Worm (Caenorhabditis elegans): Measurements from ENCODE around the gene T07G12.2.

The T07G12.2 gene

DNA sequence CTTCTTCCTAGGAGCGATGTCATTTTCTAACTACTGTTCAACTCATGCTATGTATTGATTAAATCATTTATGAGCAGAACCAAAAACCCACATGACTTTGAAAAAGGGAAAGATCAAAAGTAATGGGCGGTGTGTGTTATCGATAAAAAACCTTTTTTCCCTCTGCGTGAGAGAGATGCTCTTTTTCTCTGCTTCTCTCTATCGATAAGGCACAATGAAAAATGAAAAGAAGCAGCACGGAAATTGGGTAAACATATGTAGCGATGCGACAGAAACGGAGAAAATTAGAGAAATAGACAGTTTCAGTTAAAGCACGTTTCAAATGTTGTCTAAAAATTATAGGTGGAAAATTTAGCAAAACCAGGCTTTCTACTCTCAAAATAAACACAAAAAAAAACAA is 28.2 kb upstream of the T07G12.2 start (continued):
- TF ChIP-seq R02D3.7 (tag; optimal IDR thresholded peaks at IDR 0.05) (no peak), jun-1 (tag; optimal IDR thresholded peaks at IDR 0.05) (no peak), nhr-11 (tag; optimal IDR thresholded peaks at IDR 0.05) (peak; percentile 64)

DNA sequence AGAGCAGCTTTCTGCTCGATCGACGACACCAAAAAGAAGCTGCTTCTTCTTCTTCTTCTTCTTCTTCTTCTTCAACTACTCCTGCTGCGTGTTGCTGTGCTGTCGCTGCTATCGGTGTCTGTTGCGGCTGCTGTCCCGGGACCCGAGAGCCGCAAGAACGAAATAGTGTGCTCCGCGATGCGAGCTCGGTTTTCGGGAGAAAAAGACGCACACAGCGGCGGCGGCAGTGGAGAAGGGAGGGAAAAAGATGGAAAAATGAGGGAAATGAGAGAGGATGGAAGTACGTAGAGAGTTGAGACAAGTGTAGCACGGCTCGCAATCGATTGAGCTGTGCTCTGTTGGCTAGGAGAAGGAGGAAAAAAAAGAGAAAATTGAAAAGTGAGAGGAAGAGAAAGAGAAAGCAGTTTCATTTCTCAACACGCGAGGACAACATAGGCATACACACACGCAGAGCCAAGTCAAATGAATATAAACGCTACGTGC is 26.7 kb upstream of the T07G12.2 start:
- TF ChIP-seq nhr-6 (tag; optimal IDR thresholded peaks at IDR 0.05) (no peak), mxl-2 (GFP tag; conservative IDR thresholded peaks at IDR 0.05) (no peak), lin-15B (tag; optimal IDR thresholded peaks at IDR 0.05) (no peak), madf-5 (GFP tag; IDR thresholded peaks at IDR 0.05) (no peak), sdz-12 (GFP tag; optimal IDR thresholded peaks at IDR 0.05) (no peak), F26F4.8 (GFP tag; conservative IDR thresholded peaks at IDR 0.05) (no peak), ceh-44 (GFP tag; IDR thresholded peaks at IDR 0.05) (no peak), unc-130 (GFP tag; optimal IDR thresholded peaks at IDR 0.05) (no peak), ztf-11 (tag; optimal IDR thresholded peaks at IDR 0.05) (no peak), mes-2 (tag; optimal IDR thresholded peaks at IDR 0.05; ENCODE audit: poor library complexity, severe bottlenecking) (no peak), zip-11 (GFP tag; IDR thresholded peaks at IDR 0.05) (no peak), mdl-1 (tag; optimal IDR thresholded peaks at IDR 0.05) (peak; percentile 32 to 54), arid-1 (GFP tag; conservative IDR thresholded peaks at IDR 0.05) (no peak), F10B5.3 (tag; optimal IDR thresholded peaks at IDR 0.05) (no peak), hlh-11 (tag; optimal IDR thresholded peaks at IDR 0.05) (peak; percentile 73), fos-1 (tag; optimal IDR thresholded peaks at IDR 0.05) (no peak), ceh-28 (tag; optimal IDR thresholded peaks at IDR 0.05) (peak; percentile 70), ces-1 (GFP tag; optimal IDR thresholded peaks at IDR 0.05) (no peak), php-3 (GFP tag; IDR thresholded peaks at IDR 0.05) (no peak), Y48G9A.11 (GFP tag; IDR thresholded peaks at IDR 0.05) (no peak), nhr-41 (GFP tag; IDR thresholded peaks at IDR 0.05) (no peak), pqm-1 (tag; optimal IDR thresholded peaks at IDR 0.05) (peak; percentile 0), dmd-6 (GFP tag; IDR thresholded peaks at IDR 0.05) (peak; percentile 41), ceh-32 (tag; optimal IDR thresholded peaks at IDR 0.05; ENCODE audit: poor library complexity) (no peak), nhr-42 (GFP tag; IDR thresholded peaks at IDR 0.05) (no peak), egl-27 (tag; optimal IDR thresholded peaks at IDR 0.05) (no peak), snpc-1.2 (GFP tag; IDR thresholded peaks at IDR 0.05) (0 out of 2 replicates have a peak, but pooled peaks have one; percentile 28), nhr-77 (tag; optimal IDR thresholded peaks at IDR 0.05) (peak; percentile 35), cey-2 (tag; optimal IDR thresholded peaks at IDR 0.05; ENCODE audit: borderline replicate concordance, insufficient read depth) (no peak), tra-1 (GFP tag; IDR thresholded peaks at IDR 0.05) (0 out of 2 replicates have a peak, but pooled peaks have one; percentile 14), egl-43 (GFP tag; IDR thresholded peaks at IDR 0.05) (peak; percentile 79), lin-39 (tag; optimal IDR thresholded peaks at IDR 0.05) (no peak), saeg-2 (GFP tag; IDR thresholded peaks at IDR 0.05) (no peak), F44E2.7 (GFP tag; IDR thresholded peaks at IDR 0.05) (no peak), nhr-10 (tag; optimal IDR thresholded peaks at IDR 0.05) (no peak), zfp-3 (GFP tag; conservative IDR thresholded peaks at IDR 0.05) (no peak), nhr-237 (tag; optimal IDR thresholded peaks at IDR 0.05) (no peak), gei-8 (GFP tag; optimal IDR thresholded peaks at IDR 0.05) (no peak), nhr-76 (tag; optimal IDR thresholded peaks at IDR 0.05) (no peak), zfp-2 (tag; optimal IDR thresholded peaks at IDR 0.05) (no peak), spr-3 (GFP tag; optimal IDR thresholded peaks at IDR 0.05) (no peak), ZK337.2 (GFP tag; IDR thresholded peaks at IDR 0.05) (no peak), attf-4 (tag; optimal IDR thresholded peaks at IDR 0.05) (no peak), lsy-2 (tag; optimal IDR thresholded peaks at IDR 0.05) (peak; percentile 17 to 37), F49E8.2 (tag; optimal IDR thresholded peaks at IDR 0.05; ENCODE audit: borderline replicate concordance) (no peak), ceh-82 (tag; optimal IDR thresholded peaks at IDR 0.05) (no peak), lin-13 (GFP tag; optimal IDR thresholded peaks at IDR 0.05) (peak; percentile 35)
